Fruit fly (Drosophila melanogaster) whole organism, embryonic: ENCODE measurements around the gene CG11670.

ENCODE experiments used
- Ada2b ChIP-seq: fragments of 200-800 bp; sonication (Bioruptor generic); IDR thresholded peaks from 2 replicates; pipeline ENCODE4 v1.3.6; 2022; ENCODE audit warnings: missing biosample characterization, missing genetic modification characterization
- C15 ChIP-seq: fragments of 200-800 bp; sonication (Bioruptor generic); IDR thresholded peaks from 3 replicates; pipeline ENCODE4 v1.3.6; 2022; ENCODE audit warnings: missing biosample characterization, missing genetic modification characterization
- CG10431 ChIP-seq: fragments of 200-800 bp; sonication (Bioruptor generic); optimal IDR thresholded peaks from 3 replicates; lab custom pipeline; 2018; ENCODE audit warnings: missing biosample characterization, mild to moderate bottlenecking, missing genetic modification characterization
- CG10959 ChIP-seq: fragments of 200-800 bp; sonication (Bioruptor generic); IDR thresholded peaks from 2 replicates; pipeline ENCODE4 v1.3.6; 2022; ENCODE audit warnings: missing biosample characterization, missing genetic modification characterization
- CG11085 ChIP-seq: fragments of 200-800 bp; sonication (Bioruptor generic); IDR thresholded peaks from 2 replicates; pipeline ENCODE4 v1.3.6; 2022; ENCODE audit warnings: missing biosample characterization, missing genetic modification characterization
- CG12219 ChIP-seq: fragments of 200-800 bp; sonication (Bioruptor generic); optimal IDR thresholded peaks from 3 replicates; lab custom pipeline; 2018; ENCODE audit warnings: missing biosample characterization, mild to moderate bottlenecking, missing genetic modification characterization
- CG12659 ChIP-seq: fragments of 200-800 bp; sonication (Bioruptor generic); optimal IDR thresholded peaks from 3 replicates; lab custom pipeline; 2017; ENCODE audit warnings: mild to moderate bottlenecking, missing biosample characterization, missing genetic modification reagents, missing genetic modification characterization
- CG12769 ChIP-seq: fragments of 200-800 bp; sonication (Bioruptor generic); optimal IDR thresholded peaks from 2 replicates; lab custom pipeline; 2019; ENCODE audit warnings: missing biosample characterization, mild to moderate bottlenecking, missing genetic modification characterization, moderate library complexity
- CG12942 ChIP-seq: fragments of 200-800 bp; sonication (Bioruptor generic); optimal IDR thresholded peaks from 3 replicates; lab custom pipeline; 2016; ENCODE audit warnings: missing biosample characterization, missing genetic modification characterization
- CG14441 ChIP-seq: fragments of 200-800 bp; sonication (Bioruptor generic); IDR thresholded peaks from 2 replicates; pipeline ENCODE4 v1.3.6; 2022; ENCODE audit warnings: missing biosample characterization, missing genetic modification characterization
- CG15269 ChIP-seq: fragments of 200-800 bp; sonication (Bioruptor generic); optimal IDR thresholded peaks from 2 replicates; lab custom pipeline; 2018; ENCODE audit warnings: missing biosample characterization, mild to moderate bottlenecking, missing genetic modification characterization, moderate library complexity
- CG16779 ChIP-seq: fragments of 200-800 bp; sonication (Bioruptor generic); IDR thresholded peaks from 2 replicates; pipeline ENCODE4 v1.3.6; 2022; ENCODE audit warnings: missing biosample characterization, missing genetic modification characterization
- CG17359 ChIP-seq: fragments of 200-800 bp; sonication (Bioruptor generic); optimal IDR thresholded peaks from 3 replicates; lab custom pipeline; 2018; ENCODE audit warnings: missing biosample characterization, mild to moderate bottlenecking, missing genetic modification characterization, moderate library complexity
- CG18599 ChIP-seq: fragments of 200-800 bp; sonication (Bioruptor generic); optimal IDR thresholded peaks from 3 replicates; lab custom pipeline; 2017; ENCODE audit warnings: missing biosample characterization, missing genetic modification characterization, mild to moderate bottlenecking, moderate library complexity, missing genetic modification reagents
- CG2875 ChIP-seq: fragments of 200-800 bp; sonication (Bioruptor generic); optimal IDR thresholded peaks from 2 replicates; lab custom pipeline; 2017; ENCODE audit warnings: missing biosample characterization, mild to moderate bottlenecking, missing genetic modification characterization, missing genetic modification reagents
- CG31365 ChIP-seq: fragments of 200-800 bp; sonication (Bioruptor generic); optimal IDR thresholded peaks from 2 replicates; lab custom pipeline; 2018; ENCODE audit warnings: missing biosample characterization, mild to moderate bottlenecking, missing genetic modification characterization
- CG4282 ChIP-seq: fragments of 200-800 bp; sonication (Bioruptor generic); optimal IDR thresholded peaks from 2 replicates; lab custom pipeline; 2016; ENCODE audit warnings: missing biosample characterization, missing genetic modification characterization
- CG4328 ChIP-seq: fragments of 200-800 bp; sonication (Bioruptor generic); optimal IDR thresholded peaks from 3 replicates; lab custom pipeline; 2017; ENCODE audit warnings: missing biosample characterization, missing genetic modification reagents, missing genetic modification characterization
- CG4730 ChIP-seq: fragments of 200-800 bp; sonication (Bioruptor generic); IDR thresholded peaks from 2 replicates; pipeline ENCODE4 v1.3.6; 2022; ENCODE audit warnings: missing biosample characterization, missing genetic modification characterization
- CG6791 ChIP-seq: fragments of 200-800 bp; sonication (Bioruptor generic); IDR thresholded peaks from 3 replicates; pipeline ENCODE4 v1.3.6; 2022; ENCODE audit warnings: missing biosample characterization, missing genetic modification characterization; ENCODE audit not compliant: partially characterized antibody
- CG8290 ChIP-seq, 3 experiments: fragments of 200-800 bp; sonication (Bioruptor generic); optimal IDR thresholded peaks; 2 replicates each; lab custom pipeline; 2016 to 2019; ENCODE audit warnings: missing biosample characterization in 3 of 3, missing genetic modification characterization in 3 of 3, mild to moderate bottlenecking in 2 of 3, moderate library complexity in 1 of 3
- CG9727 ChIP-seq: fragments of 200-800 bp; sonication (Bioruptor generic); optimal IDR thresholded peaks from 3 replicates; lab custom pipeline; 2017; ENCODE audit warnings: missing biosample characterization, mild to moderate bottlenecking, missing genetic modification characterization
- CTCF ChIP-seq: fragments of 200-800 bp; sonication (Bioruptor generic); optimal IDR thresholded peaks from 2 replicates; lab custom pipeline; 2017; ENCODE audit warnings: missing biosample characterization, mild to moderate bottlenecking, missing genetic modification characterization, moderate library complexity
- D19B ChIP-seq: fragments of 200-800 bp; sonication (Bioruptor generic); optimal IDR thresholded peaks from 2 replicates; lab custom pipeline; 2017; ENCODE audit warnings: missing biosample characterization, mild to moderate bottlenecking, missing genetic modification characterization
- Fer2 ChIP-seq: fragments of 200-800 bp; sonication (Bioruptor generic); optimal IDR thresholded peaks from 2 replicates; lab custom pipeline; 2018; ENCODE audit warnings: missing biosample characterization, mild to moderate bottlenecking, missing genetic modification characterization, moderate library complexity
- Max ChIP-seq: fragments of 200-800 bp; sonication (Bioruptor generic); optimal IDR thresholded peaks from 2 replicates; lab custom pipeline; 2016; ENCODE audit warnings: missing biosample characterization, mild to moderate bottlenecking, missing genetic modification characterization
- Nf-YA ChIP-seq: fragments of 200-800 bp; sonication (Bioruptor generic); IDR thresholded peaks from 2 replicates; pipeline ENCODE4 v1.3.6; 2022; ENCODE audit warnings: missing biosample characterization, missing genetic modification characterization
- Oaz ChIP-seq: fragments of 200-800 bp; sonication (Bioruptor generic); IDR thresholded peaks from 2 replicates; pipeline ENCODE4 v1.3.6; 2022; ENCODE audit warnings: missing biosample characterization, missing genetic modification characterization
- PHDP ChIP-seq: fragments of 200-800 bp; sonication (Bioruptor generic); optimal IDR thresholded peaks from 3 replicates; lab custom pipeline; 2018; ENCODE audit warnings: missing biosample characterization, mild to moderate bottlenecking, missing genetic modification characterization, moderate library complexity
- Ptx1 ChIP-seq: fragments of 200-800 bp; sonication (Bioruptor generic); IDR thresholded peaks from 2 replicates; pipeline ENCODE4 v1.3.6; 2022; ENCODE audit warnings: missing biosample characterization, missing genetic modification characterization
- Scr ChIP-seq: fragments of 200-800 bp; sonication (Bioruptor generic); IDR thresholded peaks from 2 replicates; pipeline ENCODE4 v1.3.6; 2022; ENCODE audit warnings: missing biosample characterization, missing genetic modification characterization; ENCODE audit not compliant: partially characterized antibody
- Sry-δ ChIP-seq: fragments of 200-800 bp; sonication (Bioruptor generic); optimal IDR thresholded peaks from 2 replicates; lab custom pipeline; 2016; ENCODE audit warnings: missing biosample characterization, missing genetic modification characterization
- ara ChIP-seq: fragments of 200-800 bp; sonication (Bioruptor generic); IDR thresholded peaks from 2 replicates; pipeline ENCODE4 v1.3.6; 2022; ENCODE audit warnings: missing biosample characterization, missing genetic modification characterization
- az2 ChIP-seq: fragments of 200-800 bp; sonication (Bioruptor generic); optimal IDR thresholded peaks from 3 replicates; lab custom pipeline; 2016; ENCODE audit warnings: missing biosample characterization, missing genetic modification characterization
- caup ChIP-seq: fragments of 200-800 bp; sonication (Bioruptor generic); optimal IDR thresholded peaks from 3 replicates; lab custom pipeline; 2017; ENCODE audit warnings: missing biosample characterization, mild to moderate bottlenecking, missing genetic modification characterization, moderate library complexity; ENCODE audit not compliant: severe bottlenecking
- da ChIP-seq: fragments of 200-800 bp; sonication (Bioruptor generic); optimal IDR thresholded peaks from 2 replicates; lab custom pipeline; 2016; ENCODE audit warnings: missing biosample characterization, missing genetic modification characterization
- eve ChIP-seq, 2 experiments: fragments of >200 bp; optimal IDR thresholded peaks; 2 replicates each; lab custom pipeline; 2017; ENCODE audit warnings: missing biosample characterization in 2 of 2, missing genetic modification characterization in 2 of 2
- ftz-f1 ChIP-seq: fragments of 200-800 bp; sonication (Bioruptor generic); optimal IDR thresholded peaks from 2 replicates; lab custom pipeline; 2016; ENCODE audit warnings: missing biosample characterization, missing genetic modification characterization
- gt ChIP-seq: fragments of 200-800 bp; sonication (Bioruptor generic); IDR thresholded peaks from 2 replicates; pipeline ENCODE4 v1.3.6; 2022; ENCODE audit warnings: missing biosample characterization, missing genetic modification characterization
- hth ChIP-seq: fragments of >200 bp; optimal IDR thresholded peaks from 2 replicates; lab custom pipeline; 2017; ENCODE audit warnings: inconsistent platforms
- maf-S ChIP-seq: fragments of 200-800 bp; sonication (Bioruptor generic); optimal IDR thresholded peaks from 2 replicates; lab custom pipeline; 2016; ENCODE audit warnings: missing biosample characterization, missing genetic modification characterization
- mld ChIP-seq: fragments of 200-800 bp; sonication (Bioruptor generic); IDR thresholded peaks from 3 replicates; pipeline ENCODE4 v1.3.6; 2022; ENCODE audit warnings: missing biosample characterization, missing genetic modification characterization; ENCODE audit not compliant: partially characterized antibody
- nerfin-2 ChIP-seq: fragments of 200-800 bp; sonication (Bioruptor generic); IDR thresholded peaks from 2 replicates; pipeline ENCODE4 v1.3.6; 2022; ENCODE audit warnings: missing biosample characterization, missing genetic modification characterization; ENCODE audit not compliant: partially characterized antibody
- rib ChIP-seq: fragments of 200-800 bp; sonication (Bioruptor generic); IDR thresholded peaks from 2 replicates; pipeline ENCODE4 v1.3.6; 2022; ENCODE audit warnings: missing biosample characterization, missing genetic modification characterization
- schlank ChIP-seq: fragments of 200-800 bp; sonication (Bioruptor generic); optimal IDR thresholded peaks from 2 replicates; lab custom pipeline; 2018; ENCODE audit warnings: missing biosample characterization, mild to moderate bottlenecking, missing genetic modification characterization
- slp2 ChIP-seq: fragments of 200-800 bp; sonication (Bioruptor generic); optimal IDR thresholded peaks from 2 replicates; lab custom pipeline; 2016; ENCODE audit warnings: missing biosample characterization, missing genetic modification characterization
- so ChIP-seq: fragments of 200-800 bp; sonication (Bioruptor generic); IDR thresholded peaks from 3 replicates; pipeline ENCODE4 v1.3.6; 2022; ENCODE audit warnings: missing biosample characterization, missing genetic modification characterization
- sqz ChIP-seq: fragments of 200-800 bp; sonication (Bioruptor generic); optimal IDR thresholded peaks from 3 replicates; lab custom pipeline; 2018; ENCODE audit warnings: missing biosample characterization, mild to moderate bottlenecking, missing genetic modification characterization
- trh ChIP-seq: fragments of 200-800 bp; sonication (Bioruptor generic); optimal IDR thresholded peaks from 2 replicates; lab custom pipeline; 2016; ENCODE audit warnings: missing biosample characterization, missing genetic modification characterization
- usp ChIP-seq: fragments of >200 bp; optimal IDR thresholded peaks from 2 replicates; lab custom pipeline; 2017; ENCODE audit warnings: missing biosample characterization, missing genetic modification characterization
- wdn ChIP-seq: fragments of 200-800 bp; sonication (Bioruptor generic); IDR thresholded peaks from 2 replicates; pipeline ENCODE4 v1.3.6; 2022; ENCODE audit warnings: missing biosample characterization, missing genetic modification characterization

The CG11670 gene

dm6 chr3R:13012351-13012750, 29.5 kb upstream of the CG11670 start (continued):
- peak; percentile 41; the same call in 1 of the 2 replicates for TF ChIP-seq Oaz
- TF ChIP-seq maf-S (GFP tag; lab: Kevin White, UChicago) = peak; percentile 64
- TF ChIP-seq eve (GFP tag; optimal IDR thresholded peaks at IDR 0.05; lab: Kevin White, UChicago) = no peak
- TF ChIP-seq CG15269 = no peak
- peak; percentile 53 for TF ChIP-seq caup (GFP tag; lab: Kevin White, UChicago)
- TF ChIP-seq CG18599 (GFP tag; lab: Kevin White, UChicago) = peak; percentile 73
- TF ChIP-seq usp = no peak
- TF ChIP-seq az2 = peak; percentile 3
- TF ChIP-seq nerfin-2 (GFP tag; lab: Robert Waterston, UW) = no peak
- TF ChIP-seq so (GFP tag; lab: Robert Waterston, UW) = 0 out of 3 replicates have a peak, but pooled peaks have one; percentile 47
- TF ChIP-seq CG12659 (GFP tag; lab: Kevin White, UChicago) = peak; percentile 26
- no peak for TF ChIP-seq CG2875 (GFP tag; lab: Kevin White, UChicago)
- peak; percentile 30 for TF ChIP-seq Max (GFP tag; lab: Kevin White, UChicago)
- no peak for TF ChIP-seq hth
- TF ChIP-seq C15 (GFP tag; lab: Robert Waterston, UW) = no peak
- peak; percentile 65 for TF ChIP-seq CG17359 (tag; lab: Kevin White, UChicago)
- 0 out of 2 replicates have a peak, but pooled peaks have one; percentile 39 for TF ChIP-seq CG11085
- peak; percentile 85 for TF ChIP-seq rib (GFP tag; lab: Robert Waterston, UW)
- no peak for TF ChIP-seq CG10431 (GFP tag; lab: Kevin White, UChicago)
- TF ChIP-seq D19B = no peak
- no peak for TF ChIP-seq CG12769 (tag; lab: Kevin White, UChicago)
- no peak for TF ChIP-seq mld (GFP tag; lab: Robert Waterston, UW)
- peak; percentile 48 for TF ChIP-seq ftz-f1 (GFP tag; lab: Kevin White, UChicago)
- peak; percentile 53 for TF ChIP-seq slp2
- peak; percentile 30 for TF ChIP-seq Sry-δ
- TF ChIP-seq CG4328 (GFP tag; lab: Kevin White, UChicago) = peak; percentile 18
- peak; percentile 38 for TF ChIP-seq da
- peak; percentile 62; the same call in 1 of the 2 replicates for TF ChIP-seq ara (GFP tag; lab: Robert Waterston, UW)
- peak; percentile 38 for TF ChIP-seq PHDP (tag; lab: Kevin White, UChicago)
- TF ChIP-seq gt (GFP tag; lab: Robert Waterston, UW) = no peak
- TF ChIP-seq CG6791 (GFP tag; lab: Robert Waterston, UW) = 0 out of 3 replicates have a peak, but pooled peaks have one; percentile 11
- peak; percentile 77 for TF ChIP-seq Ada2b (GFP tag; lab: Robert Waterston, UW)
- no peak for TF ChIP-seq CG10959
- no peak for TF ChIP-seq CG12219 (GFP tag; lab: Kevin White, UChicago)
- peak; percentile 49 for TF ChIP-seq CG12942 (GFP tag; lab: Kevin White, UChicago)
- no peak for TF ChIP-seq CG31365 (tag; lab: Kevin White, UChicago)
- peak; percentile 23 for TF ChIP-seq trh (GFP tag; lab: Kevin White, UChicago)
- no peak for TF ChIP-seq Scr (GFP tag; lab: Robert Waterston, UW)
- TF ChIP-seq wdn = peak; percentile 55; the same call in 1 of the 2 replicates
- peak; percentile 51 for TF ChIP-seq CG4282 (GFP tag; lab: Kevin White, UChicago)
- peak; percentile 77 for TF ChIP-seq Ptx1 (GFP tag; lab: Robert Waterston, UW)
- peak; percentile 29 for TF ChIP-seq schlank (tag; lab: Kevin White, UChicago)
- TF ChIP-seq CG8290 (GFP tag; optimal IDR thresholded peaks at IDR 0.05; lab: Kevin White, UChicago) = no peak
- peak in 1 of 2 experiments; percentile 77 for TF ChIP-seq CG8290 (tag; optimal IDR thresholded peaks at IDR 0.05; lab: Kevin White, UChicago)
- TF ChIP-seq Fer2 (tag; lab: Kevin White, UChicago) = no peak
- 0 out of 2 replicates have a peak, but pooled peaks have one; percentile 27 for TF ChIP-seq Nf-YA (GFP tag; lab: Robert Waterston, UW)
- TF ChIP-seq CG4730 (GFP tag; lab: Robert Waterston, UW) = 0 out of 2 replicates have a peak, but pooled peaks have one; percentile 31
- no peak for TF ChIP-seq CTCF
- peak; percentile 44 for TF ChIP-seq CG9727 (GFP tag; lab: Kevin White, UChicago)
- peak; percentile 57; the same call in 1 of the 2 replicates for TF ChIP-seq CG16779
- peak; percentile 68 for TF ChIP-seq sqz (GFP tag; lab: Kevin White, UChicago)
- TF ChIP-seq CG14441 (GFP tag; lab: Robert Waterston, UW) = peak; percentile 82
